Worm (Caenorhabditis elegans) whole organism, L3 larva: ENCODE results near the gene ncx-2.

ENCODE experiments used
- ama-1 ChIP-seq: fragments of 150-350 bp; optimal IDR thresholded peaks from 2 replicates; lab custom pipeline; 2018
- ceh-9 ChIP-seq: sonication (generic microtip); optimal IDR thresholded peaks from 2 replicates; lab custom pipeline; 2018; ENCODE audit warnings: missing biosample characterization, missing genetic modification characterization
- nhr-11 ChIP-seq: fragments of 150-350 bp; optimal IDR thresholded peaks from 2 replicates; lab custom pipeline; 2014; ENCODE audit warnings: missing biosample characterization, missing genetic modification characterization
- nhr-23 ChIP-seq: fragments of 150-350 bp; optimal IDR thresholded peaks from 2 replicates; lab custom pipeline; 2014; ENCODE audit warnings: missing biosample characterization, missing genetic modification reagents, missing genetic modification characterization
- pqm-1 ChIP-seq: fragments of 150-350 bp; optimal IDR thresholded peaks from 2 replicates; lab custom pipeline; 2017; ENCODE audit warnings: missing biosample characterization, missing genetic modification characterization, inconsistent platforms
- tbx-2 ChIP-seq: sonication (generic microtip); optimal IDR thresholded peaks from 2 replicates; lab custom pipeline; 2016; ENCODE audit warnings: mild to moderate bottlenecking, missing genetic modification characterization, missing compliant biosample characterization
- unc-39 ChIP-seq: sonication (generic microtip); optimal IDR thresholded peaks from 4 replicates; lab custom pipeline; 2017; ENCODE audit warnings: missing biosample characterization, missing genetic modification characterization
- zag-1 ChIP-seq: fragments of 150-350 bp; optimal IDR thresholded peaks from 2 replicates; lab custom pipeline; 2014; ENCODE audit warnings: missing biosample characterization, missing genetic modification characterization

- TF ChIP-seq nhr-23 (tag; lab: Kevin White, UChicago) (no peak), pqm-1 (tag; lab: Kevin White, UChicago) (no peak), ama-1 (lab: Kevin White, UChicago) (no peak), ceh-9 (no peak), zag-1 (tag; lab: Kevin White, UChicago) (no peak), tbx-2 (tag; lab: Kevin White, UChicago) (no peak), nhr-11 (no peak), unc-39 (tag; lab: Kevin White, UChicago) (no peak)
Observed at ce11 chrV:5295940-5296339, 7.5 kb upstream of the ncx-2 start.
